Worm (Caenorhabditis elegans) whole organism, young adult: ENCODE results near the gene glb-15.

ENCODE experiments used
- B0019.2 ChIP-seq: fragments of 200-800 bp; sonication (Bioruptor generic); conservative IDR thresholded peaks from 2 replicates; pipeline ENCODE4 v1.3.6; 2022; ENCODE audit warnings: missing genetic modification reagents, missing genetic modification characterization, missing compliant biosample characterization
- C06A6.2 ChIP-seq: fragments of 200-800 bp; sonication (Bioruptor generic); conservative IDR thresholded peaks from 2 replicates; pipeline ENCODE4 v1.3.6; 2022; ENCODE audit warnings: missing genetic modification characterization, missing compliant biosample characterization
- D2030.7 ChIP-seq: fragments of 200-800 bp; sonication (Bioruptor generic); IDR thresholded peaks from 2 replicates; pipeline ENCODE4 v1.3.6; 2022; ENCODE audit warnings: missing genetic modification reagents, missing genetic modification characterization, missing compliant biosample characterization
- F39B2.1 ChIP-seq: fragments of 200-800 bp; sonication (Bioruptor generic); IDR thresholded peaks from 2 replicates; pipeline ENCODE4 v1.3.6; 2022; ENCODE audit warnings: missing genetic modification reagents, missing genetic modification characterization, missing compliant biosample characterization
- F57A8.1 ChIP-seq: fragments of 200-800 bp; sonication (Bioruptor generic); optimal IDR thresholded peaks from 2 replicates; lab custom pipeline; 2018; ENCODE audit warnings: mild to moderate bottlenecking, missing genetic modification characterization, moderate library complexity, missing compliant biosample characterization
- T26A5.8 ChIP-seq: sonication (generic microtip); optimal IDR thresholded peaks from 2 replicates; lab custom pipeline; 2016; ENCODE audit warnings: missing genetic modification characterization, missing compliant biosample characterization
- Y67H2A.10 ChIP-seq: fragments of 200-800 bp; sonication (Bioruptor generic); conservative IDR thresholded peaks from 2 replicates; pipeline ENCODE4 v1.3.6; 2022; ENCODE audit warnings: missing genetic modification reagents, missing genetic modification characterization, missing compliant biosample characterization
- Y79H2A.3 ChIP-seq: fragments of 200-800 bp; sonication (Bioruptor generic); conservative IDR thresholded peaks from 2 replicates; pipeline ENCODE4 v1.3.6; 2022; ENCODE audit warnings: missing genetic modification reagents, missing genetic modification characterization, missing compliant biosample characterization
- Y95B8A.8 ChIP-seq: fragments of 200-800 bp; sonication (Bioruptor generic); IDR thresholded peaks from 2 replicates; pipeline ENCODE4 v1.3.6; 2022; ENCODE audit warnings: missing genetic modification reagents, missing genetic modification characterization, missing compliant biosample characterization
- akir-1 ChIP-seq: fragments of 200-800 bp; sonication (Bioruptor generic); optimal IDR thresholded peaks from 2 replicates; lab custom pipeline; 2018; ENCODE audit warnings: mild to moderate bottlenecking, missing genetic modification characterization, moderate library complexity, missing compliant biosample characterization
- atf-7 ChIP-seq: sonication (generic microtip); optimal IDR thresholded peaks from 2 replicates; lab custom pipeline; 2017; ENCODE audit warnings: mild to moderate bottlenecking, missing genetic modification characterization, missing compliant biosample characterization
- attf-5 ChIP-seq: fragments of 200-800 bp; sonication (Bioruptor generic); optimal IDR thresholded peaks from 2 replicates; lab custom pipeline; 2018; ENCODE audit warnings: mild to moderate bottlenecking, missing genetic modification characterization, missing compliant biosample characterization
- bed-2 ChIP-seq: fragments of 200-800 bp; sonication (Bioruptor generic); IDR thresholded peaks from 2 replicates; pipeline ENCODE4 v1.3.6; 2022; ENCODE audit warnings: missing genetic modification reagents, missing genetic modification characterization, missing compliant biosample characterization
- cebp-1 ChIP-seq, 2 experiments: fragments of 200-800 bp in 1 of 2; sonication (Bioruptor generic) in 1 of 2; sonication (generic microtip) in 1 of 2; IDR thresholded peaks in 1 of 2; optimal IDR thresholded peaks in 1 of 2; 2 replicates each; pipeline versions ENCODE4 v1.3.6 to Lab custom; 2017 to 2022; ENCODE audit warnings: missing compliant biosample characterization in 2 of 2, missing genetic modification characterization in 2 of 2, mild to moderate bottlenecking in 1 of 2, missing genetic modification reagents in 1 of 2, moderate library complexity in 1 of 2
- dox-1 ChIP-seq: fragments of 200-800 bp; sonication (Bioruptor generic); IDR thresholded peaks from 2 replicates; pipeline ENCODE4 v1.3.6; 2022; ENCODE audit warnings: missing genetic modification reagents, missing genetic modification characterization, missing compliant biosample characterization
- dpl-1 ChIP-seq: fragments of 150-350 bp; optimal IDR thresholded peaks from 2 replicates; lab custom pipeline; 2014; ENCODE audit warnings: missing biosample characterization, missing genetic modification reagents, missing genetic modification characterization
- egl-44 ChIP-seq: fragments of 200-800 bp; sonication (Bioruptor generic); IDR thresholded peaks from 2 replicates; pipeline ENCODE4 v1.3.6; 2022; ENCODE audit warnings: missing genetic modification reagents, missing genetic modification characterization, missing compliant biosample characterization
- ekl-4 ChIP-seq: fragments of 200-800 bp; sonication (Bioruptor generic); IDR thresholded peaks from 2 replicates; pipeline ENCODE4 v1.3.6; 2022; ENCODE audit warnings: missing genetic modification reagents, missing genetic modification characterization, missing compliant biosample characterization
- hlh-26 ChIP-seq: fragments of 200-800 bp; sonication (Bioruptor generic); conservative IDR thresholded peaks from 2 replicates; pipeline ENCODE4 v1.3.6; 2022; ENCODE audit warnings: missing genetic modification reagents, missing genetic modification characterization, missing compliant biosample characterization
- madf-3 ChIP-seq: fragments of 200-800 bp; sonication (Bioruptor generic); IDR thresholded peaks from 2 replicates; pipeline ENCODE4 v1.3.6; 2022; ENCODE audit warnings: missing genetic modification reagents, missing genetic modification characterization, missing compliant biosample characterization
- madf-6 ChIP-seq: fragments of 200-800 bp; sonication (Bioruptor generic); IDR thresholded peaks from 2 replicates; pipeline ENCODE4 v1.3.6; 2022; ENCODE audit warnings: missing genetic modification reagents, missing genetic modification characterization, missing compliant biosample characterization
- nfyb-1 ChIP-seq: fragments of 200-800 bp; sonication (Bioruptor generic); IDR thresholded peaks from 2 replicates; pipeline ENCODE4 v1.3.6; 2022; ENCODE audit warnings: missing genetic modification reagents, missing genetic modification characterization, missing compliant biosample characterization
- nhr-27 ChIP-seq: fragments of 200-800 bp; sonication (Bioruptor generic); optimal IDR thresholded peaks from 2 replicates; lab custom pipeline; 2018; ENCODE audit warnings: mild to moderate bottlenecking, missing genetic modification characterization, moderate library complexity, missing compliant biosample characterization
- sea-2 ChIP-seq: fragments of 200-800 bp; sonication (Bioruptor generic); IDR thresholded peaks from 2 replicates; pipeline ENCODE4 v1.3.6; 2022; ENCODE audit warnings: missing genetic modification characterization, missing compliant biosample characterization
- snpc-1.1 ChIP-seq: sonication (generic microtip); optimal IDR thresholded peaks from 2 replicates; lab custom pipeline; 2017; ENCODE audit warnings: missing genetic modification characterization, mild to moderate bottlenecking, missing compliant biosample characterization, antibody characterized with exemption, moderate library complexity, missing genotype, missing genetic modification reagents; ENCODE audit not compliant: insufficient read depth
- snpc-1.3 ChIP-seq: sonication (generic microtip); optimal IDR thresholded peaks from 2 replicates; lab custom pipeline; 2017; ENCODE audit warnings: missing genetic modification characterization, mild to moderate bottlenecking, missing compliant biosample characterization, antibody characterized with exemption, moderate library complexity, missing genotype, missing genetic modification reagents; ENCODE audit not compliant: insufficient read depth
- snpc-4 ChIP-seq, 5 experiments: fragments of 150-350 bp in 1 of 5; sonication (generic microtip) in 4 of 5; optimal IDR thresholded peaks; 2 replicates each; lab custom pipeline; 2014 to 2018; ENCODE audit warnings: missing genetic modification characterization in 5 of 5, missing biosample characterization in 3 of 5, antibody characterized with exemption in 2 of 5, mild to moderate bottlenecking in 2 of 5, missing compliant biosample characterization in 2 of 5, missing genotype in 2 of 5, moderate library complexity in 2 of 5, missing genetic modification reagents in 1 of 5
- tbx-9 ChIP-seq: sonication (generic microtip); optimal IDR thresholded peaks from 2 replicates; lab custom pipeline; 2016; ENCODE audit warnings: borderline replicate concordance, missing genetic modification characterization, inconsistent platforms, missing compliant biosample characterization
- tlf-1 ChIP-seq: fragments of 200-800 bp; sonication (Bioruptor generic); optimal IDR thresholded peaks from 2 replicates; lab custom pipeline; 2018; ENCODE audit warnings: mild to moderate bottlenecking, missing genetic modification characterization, missing compliant biosample characterization
- unc-130 ChIP-seq: sonication (generic microtip); optimal IDR thresholded peaks from 2 replicates; lab custom pipeline; 2016; ENCODE audit warnings: missing genetic modification reagents, missing genetic modification characterization, missing compliant biosample characterization
- zfh-2 ChIP-seq: fragments of 200-800 bp; sonication (Bioruptor generic); conservative IDR thresholded peaks from 2 replicates; pipeline ENCODE4 v1.3.6; 2022; ENCODE audit warnings: missing genetic modification reagents, missing genetic modification characterization, missing compliant biosample characterization
- ztf-22 ChIP-seq: fragments of 200-800 bp; sonication (Bioruptor generic); optimal IDR thresholded peaks from 2 replicates; lab custom pipeline; 2018; ENCODE audit warnings: mild to moderate bottlenecking, missing genetic modification characterization, moderate library complexity, missing compliant biosample characterization
- ztf-26 ChIP-seq: sonication (generic microtip); optimal IDR thresholded peaks from 2 replicates; lab custom pipeline; 2017; ENCODE audit warnings: missing genetic modification characterization, missing compliant biosample characterization
- ztf-3 ChIP-seq: fragments of 200-800 bp; sonication (Bioruptor generic); optimal IDR thresholded peaks from 2 replicates; lab custom pipeline; 2018; ENCODE audit warnings: mild to moderate bottlenecking, missing genetic modification characterization, missing compliant biosample characterization

The glb-15 gene

ce11 chrV:11585122-11585521, 33.0 kb downstream of the glb-15 start (continued):
- TF ChIP-seq ekl-4 (GFP tag; lab: Robert Waterston, UW) (peak; percentile 53; the same call in 1 of the 2 replicates), nfyb-1 (GFP tag; lab: Robert Waterston, UW) (no peak), sea-2 (GFP tag; lab: Robert Waterston, UW) (no peak), T26A5.8 (tag; lab: Kevin White, UChicago) (no peak), F57A8.1 (GFP tag; lab: Kevin White, UChicago) (no peak), ztf-26 (tag; lab: Kevin White, UChicago) (no peak), hlh-26 (GFP tag; lab: Robert Waterston, UW) (no peak), Y67H2A.10 (GFP tag; lab: Robert Waterston, UW) (no peak), akir-1 (GFP tag; lab: Kevin White, UChicago) (no peak), snpc-4 (GFP tag; optimal IDR thresholded peaks at IDR 0.05; lab: Kevin White, UChicago) (peak; percentile 91), snpc-4 (tag; optimal IDR thresholded peaks at IDR 0.05; lab: Kevin White, UChicago) (peak; percentile 90 to 97 (median 93)), snpc-1.1 (peak; percentile 94), C06A6.2 (GFP tag; lab: Robert Waterston, UW) (no peak), tbx-9 (tag; lab: Kevin White, UChicago) (no peak), Y79H2A.3 (GFP tag; lab: Robert Waterston, UW) (no peak), dox-1 (GFP tag; lab: Robert Waterston, UW) (no peak), madf-6 (GFP tag; lab: Robert Waterston, UW) (peak; percentile 70; the same call in 1 of the 2 replicates), unc-130 (no peak), atf-7 (tag; lab: Kevin White, UChicago) (no peak), dpl-1 (no peak), ztf-22 (no peak), bed-2 (no peak), ztf-3 (no peak), snpc-1.3 (tag; lab: Kevin White, UChicago) (peak; percentile 43), egl-44 (no peak), cebp-1 (GFP tag; IDR thresholded peaks at IDR 0.05; lab: Robert Waterston, UW) (no peak), cebp-1 (tag; optimal IDR thresholded peaks at IDR 0.05; lab: Kevin White, UChicago) (no peak), F39B2.1 (no peak), madf-3 (GFP tag; lab: Robert Waterston, UW) (no peak), D2030.7 (GFP tag; lab: Robert Waterston, UW) (peak; percentile 77), attf-5 (GFP tag; lab: Kevin White, UChicago) (no peak)

- TF ChIP-seq B0019.2 (no peak), Y95B8A.8 (GFP tag; lab: Robert Waterston, UW) (no peak), tlf-1 (GFP tag; lab: Kevin White, UChicago) (no peak), ztf-3 (no peak), nhr-27 (no peak)
These were observed 34.9 kb downstream of the glb-15 start, which contains the start of gene srx-88 for ce11 chrV:11583212-11583611. srx-88 (plus strand) TSS chrV:11583512.

- TF ChIP-seq zfh-2 (GFP tag; lab: Robert Waterston, UW): no peak
These were observed 37.2 kb downstream of the glb-15 start, which contains the start of gene srx-90 for ce11 chrV:11580826-11581225. srx-90 (plus strand) TSS chrV:11581126.
